Worm (Caenorhabditis elegans): ENCODE results near the gene clec-179.

DNA sequence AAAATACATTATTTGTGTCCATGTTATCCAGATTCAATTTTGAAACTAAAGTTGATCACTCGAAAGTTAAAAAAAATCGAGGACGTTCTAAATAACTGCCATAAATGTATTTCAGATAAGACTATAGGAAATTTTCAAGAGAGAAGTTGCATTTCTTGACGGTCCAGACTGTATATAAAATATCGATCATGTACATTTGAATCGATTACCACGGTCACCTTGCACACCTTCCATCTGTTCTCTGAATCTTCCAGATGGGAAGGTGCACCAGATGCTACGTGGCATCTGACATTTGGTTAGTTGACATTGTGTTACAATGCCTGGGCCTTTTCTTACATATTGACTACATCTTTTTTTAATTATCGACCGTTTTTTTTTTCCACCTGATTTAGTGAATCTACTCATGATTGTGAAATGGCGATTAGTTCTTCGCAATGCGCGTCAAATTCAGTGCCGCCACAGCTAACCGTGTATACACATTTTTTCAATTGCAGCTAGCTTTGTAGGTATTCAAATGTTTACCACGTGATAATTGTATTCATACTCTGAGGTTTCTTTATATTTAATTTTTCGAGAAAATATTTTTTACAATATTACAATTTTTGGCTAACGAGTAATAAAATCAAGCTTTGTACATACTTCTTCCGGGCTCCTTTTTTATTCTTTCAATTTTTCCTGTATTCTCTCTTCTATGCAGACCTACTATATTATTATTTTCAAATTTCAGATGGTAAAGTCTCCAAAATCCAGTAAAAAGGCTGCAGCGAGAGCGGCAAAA, 16.3 kb downstream of the clec-179 start, which contains the start of gene skr-16:
- TF ChIP-seq C08G9.2 (tag; optimal IDR thresholded peaks at IDR 0.05) (no peak), pha-4 (tag; optimal IDR thresholded peaks at IDR 0.05) (no peak), zip-5 (tag; optimal IDR thresholded peaks at IDR 0.05) (no peak), hlh-30 (tag; optimal IDR thresholded peaks at IDR 0.05; ENCODE audit: insufficient read depth) (peak; percentile 45), nhr-11 (tag; optimal IDR thresholded peaks at IDR 0.05) (no peak), fkh-10 (GFP tag; optimal IDR thresholded peaks at IDR 0.05) (no peak), unc-42 (tag; optimal IDR thresholded peaks at IDR 0.05) (no peak), pag-3 (tag; optimal IDR thresholded peaks at IDR 0.05; ENCODE audit: borderline replicate concordance) (no peak), sox-4 (tag; optimal IDR thresholded peaks at IDR 0.05) (no peak), hlh-8 (tag; optimal IDR thresholded peaks at IDR 0.05) (no peak)
